Worm (Caenorhabditis elegans) whole organism, late embryonic: ENCODE measurements around the gene ttll-12.

Experiments used
- C38D4.7 ChIP-seq: fragments of 200-800 bp; sonication (Bioruptor generic); optimal IDR thresholded peaks from 2 replicates; lab custom pipeline; 2018; ENCODE audit warnings: mild to moderate bottlenecking, missing genetic modification characterization, moderate library complexity, missing compliant biosample characterization
- F13H6.1 ChIP-seq: sonication (generic microtip); optimal IDR thresholded peaks from 2 replicates; lab custom pipeline; 2016; ENCODE audit warnings: missing genetic modification characterization, missing compliant biosample characterization
- ceh-19 ChIP-seq: fragments of 200-800 bp; sonication (Bioruptor generic); optimal IDR thresholded peaks from 2 replicates; lab custom pipeline; 2018; ENCODE audit warnings: mild to moderate bottlenecking, missing genetic modification characterization, missing compliant biosample characterization
- ceh-34 ChIP-seq: sonication (generic microtip); optimal IDR thresholded peaks from 2 replicates; lab custom pipeline; 2016; ENCODE audit warnings: mild to moderate bottlenecking, missing genetic modification characterization, missing compliant biosample characterization
- che-1 ChIP-seq: sonication (generic microtip); optimal IDR thresholded peaks from 2 replicates; lab custom pipeline; 2016; ENCODE audit warnings: mild to moderate bottlenecking, missing genetic modification characterization, missing compliant biosample characterization
- dmd-4 ChIP-seq: sonication (generic microtip); optimal IDR thresholded peaks from 2 replicates; lab custom pipeline; 2016; ENCODE audit warnings: borderline replicate concordance, missing genetic modification characterization, missing compliant biosample characterization
- elt-2 ChIP-seq: sonication (generic microtip); optimal IDR thresholded peaks from 2 replicates; lab custom pipeline; 2016; ENCODE audit warnings: missing genetic modification reagents, missing genetic modification characterization, missing compliant biosample characterization
- fax-1 ChIP-seq: sonication (generic microtip); optimal IDR thresholded peaks from 2 replicates; lab custom pipeline; 2016; ENCODE audit warnings: missing genotype, missing genetic modification characterization, missing compliant biosample characterization
- lin-11 ChIP-seq: fragments of 200-800 bp; sonication (Bioruptor generic); optimal IDR thresholded peaks from 2 replicates; lab custom pipeline; 2018; ENCODE audit warnings: mild to moderate bottlenecking, missing genetic modification characterization, missing compliant biosample characterization
- ref-2 ChIP-seq: sonication (generic microtip); optimal IDR thresholded peaks from 2 replicates; lab custom pipeline; 2016; ENCODE audit warnings: missing genetic modification characterization, missing compliant biosample characterization
- sdc-2 ChIP-seq: sonication (generic microtip); optimal IDR thresholded peaks from 2 replicates; lab custom pipeline; 2016; ENCODE audit warnings: missing genotype, missing genetic modification characterization, missing compliant biosample characterization
- sox-2 ChIP-seq: fragments of 200-800 bp; sonication (Bioruptor generic); IDR thresholded peaks from 2 replicates; pipeline ENCODE4 v1.3.6; 2022; ENCODE audit warnings: missing genetic modification reagents, missing genetic modification characterization, missing compliant biosample characterization
- tbx-2 ChIP-seq: sonication (generic microtip); optimal IDR thresholded peaks from 2 replicates; lab custom pipeline; 2016; ENCODE audit warnings: missing genetic modification characterization, missing compliant biosample characterization

DNA sequence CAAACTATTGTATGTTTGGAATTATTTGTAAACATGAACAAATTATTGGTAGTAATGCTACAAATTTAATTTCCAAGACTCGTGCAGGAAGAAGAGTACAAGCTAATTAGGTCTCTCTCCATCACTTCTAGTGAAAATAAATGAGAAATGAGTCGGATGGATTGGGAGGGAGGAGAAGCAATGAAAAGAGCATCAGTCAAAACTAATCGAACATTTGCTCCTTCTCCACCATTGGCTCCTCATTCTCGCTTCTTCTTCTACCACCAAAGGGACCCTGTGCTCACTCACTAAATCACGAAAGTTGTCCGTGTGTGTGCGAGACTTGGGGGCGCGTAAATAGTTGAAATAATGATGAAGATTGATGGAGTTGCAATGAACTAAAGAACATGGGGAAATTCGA is 32.0 kb upstream of the ttll-12 start:
- TF ChIP-seq sox-2 (GFP tag; lab: Robert Waterston, UW) (no peak), dmd-4 (tag; lab: Kevin White, UChicago) (no peak), lin-11 (tag; lab: Kevin White, UChicago) (no peak), ref-2 (tag; lab: Kevin White, UChicago) (no peak), ceh-19 (GFP tag; lab: Kevin White, UChicago) (no peak), tbx-2 (tag; lab: Kevin White, UChicago) (no peak), C38D4.7 (no peak), ceh-34 (no peak), F13H6.1 (no peak), elt-2 (tag; lab: Kevin White, UChicago) (no peak), che-1 (tag; lab: Kevin White, UChicago) (no peak), fax-1 (tag; lab: Kevin White, UChicago) (no peak), sdc-2 (no peak)
